Worm (Caenorhabditis elegans) whole organism, late embryonic: Measurements from ENCODE around the gene srx-101.

Source experiments
- ceh-30 ChIP-seq: fragments of 150-350 bp; optimal IDR thresholded peaks from 2 replicates; lab custom pipeline; 2014; ENCODE audit warnings: missing biosample characterization, missing genetic modification characterization
- elt-2 ChIP-seq: sonication (generic microtip); optimal IDR thresholded peaks from 2 replicates; lab custom pipeline; 2016; ENCODE audit warnings: missing genetic modification reagents, missing genetic modification characterization, missing compliant biosample characterization
- fkh-10 ChIP-seq: fragments of 150-350 bp; optimal IDR thresholded peaks from 2 replicates; lab custom pipeline; 2014; ENCODE audit warnings: missing biosample characterization, missing genetic modification reagents, missing genetic modification characterization
- hlh-8 ChIP-seq: sonication (generic microtip); optimal IDR thresholded peaks from 2 replicates; lab custom pipeline; 2016; ENCODE audit warnings: missing genotype, missing genetic modification characterization, missing compliant biosample characterization
- lim-6 ChIP-seq: sonication (generic microtip); optimal IDR thresholded peaks from 2 replicates; lab custom pipeline; 2016; ENCODE audit warnings: missing genetic modification characterization, missing compliant biosample characterization
- sdc-2 ChIP-seq: sonication (generic microtip); optimal IDR thresholded peaks from 2 replicates; lab custom pipeline; 2016; ENCODE audit warnings: missing genotype, missing genetic modification characterization, missing compliant biosample characterization
- sox-2 ChIP-seq: fragments of 200-800 bp; sonication (Bioruptor generic); IDR thresholded peaks from 2 replicates; pipeline ENCODE4 v1.3.6; 2022; ENCODE audit warnings: missing genetic modification reagents, missing genetic modification characterization, missing compliant biosample characterization
- sox-4 ChIP-seq: sonication (generic microtip); optimal IDR thresholded peaks from 2 replicates; lab custom pipeline; 2017; ENCODE audit warnings: mild to moderate bottlenecking, missing genetic modification characterization, inconsistent platforms, missing compliant biosample characterization
- ztf-16 ChIP-seq: sonication (generic microtip); optimal IDR thresholded peaks from 2 replicates; lab custom pipeline; 2017; ENCODE audit warnings: missing genetic modification characterization, missing compliant biosample characterization

The srx-101 gene

DNA sequence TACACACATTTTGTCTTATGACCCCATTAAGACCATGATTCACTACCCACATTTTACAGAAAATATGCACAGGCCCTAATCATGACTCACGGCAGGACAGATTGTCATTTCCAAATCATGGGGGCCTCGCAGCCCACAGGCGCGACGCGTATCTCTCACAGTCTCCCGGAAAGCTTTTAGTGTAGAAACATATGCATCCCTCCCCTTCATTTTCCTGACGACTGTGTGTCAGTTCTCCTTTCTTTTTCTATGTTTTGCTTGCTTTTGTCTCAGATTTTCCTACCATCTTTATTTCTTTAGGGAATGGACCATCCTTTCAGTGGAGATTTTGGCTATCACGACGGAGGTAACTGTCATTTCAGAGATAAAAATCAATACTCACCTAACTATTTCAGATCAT lies 49.3 kb downstream of the srx-101 start, which contains the start of gene M151.1:
TSS of gene M151.1 (plus strand) at position 301 of the 400 bp plus-strand sequence.
- no peak for TF ChIP-seq elt-2 (tag; lab: Kevin White, UChicago)

- TF ChIP-seq hlh-8 (no peak), fkh-10 (GFP tag; lab: Kevin White, UChicago) (no peak), sox-4 (tag; lab: Kevin White, UChicago) (no peak), sox-2 (GFP tag; lab: Robert Waterston, UW) (no peak), ztf-16 (tag; lab: Kevin White, UChicago) (no peak), ceh-30 (tag; lab: Kevin White, UChicago) (no peak), lim-6 (tag; lab: Kevin White, UChicago) (no peak), sdc-2 (no peak)
These were observed 50.3 kb downstream of the srx-101 start, which contains the start of gene M151.10 for ce11 chrII:3640197-3640596. M151.10 (minus strand) TSS chrII:3640297.
